Worm (Caenorhabditis elegans) whole organism, early embryonic: ENCODE measurements around the gene T15B7.1.

ENCODE experiments used
- B0310.2 ChIP-seq: sonication (generic microtip); optimal IDR thresholded peaks from 2 replicates; lab custom pipeline; 2016; ENCODE audit warnings: mild to moderate bottlenecking, missing genetic modification characterization, missing compliant biosample characterization
- F13C5.2 ChIP-seq: sonication (generic microtip); optimal IDR thresholded peaks from 2 replicates; lab custom pipeline; 2017; ENCODE audit warnings: mild to moderate bottlenecking, missing genetic modification characterization, inconsistent platforms, missing compliant biosample characterization
- aly-1 ChIP-seq: sonication (generic microtip); optimal IDR thresholded peaks from 2 replicates; lab custom pipeline; 2016; ENCODE audit warnings: missing genetic modification characterization, missing compliant biosample characterization
- ama-1 ChIP-seq: fragments of 150-350 bp; optimal IDR thresholded peaks from 2 replicates; lab custom pipeline; 2014
- ceh-13 ChIP-seq: fragments of 200-800 bp; sonication (Bioruptor generic); optimal IDR thresholded peaks from 2 replicates; lab custom pipeline; 2018; ENCODE audit warnings: mild to moderate bottlenecking, missing genetic modification characterization, missing compliant biosample characterization
- ceh-36 ChIP-seq: sonication (generic microtip); optimal IDR thresholded peaks from 2 replicates; lab custom pipeline; 2016; ENCODE audit warnings: missing genetic modification characterization, inconsistent platforms, missing compliant biosample characterization
- ets-7 ChIP-seq: sonication (generic microtip); optimal IDR thresholded peaks from 2 replicates; lab custom pipeline; 2016; ENCODE audit warnings: missing genotype, missing genetic modification characterization, missing compliant biosample characterization
- flt-1 ChIP-seq: fragments of 200-800 bp; sonication (Bioruptor generic); IDR thresholded peaks from 2 replicates; pipeline ENCODE4 v1.3.6; 2022; ENCODE audit warnings: missing genetic modification characterization, missing compliant biosample characterization
- hmbx-1 ChIP-seq: sonication (generic microtip); optimal IDR thresholded peaks from 2 replicates; lab custom pipeline; 2016; ENCODE audit warnings: mild to moderate bottlenecking, missing genetic modification characterization, missing compliant biosample characterization
- hmg-4 ChIP-seq: fragments of 200-800 bp; sonication (Bioruptor generic); optimal IDR thresholded peaks from 2 replicates; lab custom pipeline; 2018; ENCODE audit warnings: mild to moderate bottlenecking, missing genetic modification characterization, missing compliant biosample characterization
- hnd-1 ChIP-seq: sonication (generic microtip); optimal IDR thresholded peaks from 2 replicates; lab custom pipeline; 2016; ENCODE audit warnings: missing genetic modification characterization, missing compliant biosample characterization
- pes-1 ChIP-seq: fragments of 200-800 bp; sonication (Bioruptor generic); IDR thresholded peaks from 2 replicates; pipeline ENCODE4 v1.3.6; 2022; ENCODE audit warnings: missing genetic modification reagents, missing genetic modification characterization, missing compliant biosample characterization
- scrt-1 ChIP-seq: fragments of 200-800 bp; sonication (Bioruptor generic); IDR thresholded peaks from 2 replicates; pipeline ENCODE4 v1.3.6; 2022; ENCODE audit warnings: missing genetic modification characterization, missing compliant biosample characterization
- sea-1 ChIP-seq: fragments of 200-800 bp; sonication (Bioruptor generic); conservative IDR thresholded peaks from 2 replicates; pipeline ENCODE4 v1.3.6; 2022; ENCODE audit warnings: missing genetic modification characterization, missing compliant biosample characterization
- tbx-11 ChIP-seq: fragments of 200-800 bp; sonication (Bioruptor generic); IDR thresholded peaks from 2 replicates; pipeline ENCODE4 v1.3.6; 2022; ENCODE audit warnings: missing genetic modification characterization, missing compliant biosample characterization
- tbx-37 ChIP-seq: fragments of 200-800 bp; sonication (Bioruptor generic); conservative IDR thresholded peaks from 2 replicates; pipeline ENCODE4 v1.3.6; 2022; ENCODE audit warnings: missing genetic modification reagents, missing genetic modification characterization, missing compliant biosample characterization
- tra-4 ChIP-seq: sonication (generic microtip); optimal IDR thresholded peaks from 2 replicates; lab custom pipeline; 2017; ENCODE audit warnings: missing genetic modification characterization, missing compliant biosample characterization

Gene T15B7.1

ce11 chrV:6846507-6846906 is 4.0 kb downstream of the T15B7.1 start, which contains the start of gene lgc-54:
Gene lgc-54 (minus strand): TSS chrV:6846607.
- TF ChIP-seq aly-1 (tag; lab: Kevin White, UChicago) (no peak), F13C5.2 (tag; lab: Kevin White, UChicago) (no peak), tbx-37 (no peak), sea-1 (no peak), pes-1 (GFP tag; lab: Robert Waterston, UW) (no peak), hnd-1 (tag; lab: Kevin White, UChicago) (no peak), tbx-11 (GFP tag; lab: Robert Waterston, UW) (no peak), flt-1 (no peak), ets-7 (tag; lab: Kevin White, UChicago) (no peak), ceh-36 (no peak), B0310.2 (tag; lab: Kevin White, UChicago) (no peak), ceh-13 (GFP tag; lab: Kevin White, UChicago) (no peak), hmbx-1 (tag; lab: Kevin White, UChicago) (no peak)

ce11 chrV:6854711-6855110 is 12.2 kb downstream of the T15B7.1 start, which contains the start of gene gpa-10:
Gene gpa-10 (minus strand): TSS chrV:6854811.
- no peak for TF ChIP-seq ceh-36
- TF ChIP-seq hmg-4, result no peak
- TF ChIP-seq pes-1 (GFP tag; lab: Robert Waterston, UW), result no peak
- no peak for TF ChIP-seq tbx-37
- TF ChIP-seq tbx-11 (GFP tag; lab: Robert Waterston, UW), result no peak
- TF ChIP-seq tra-4 (tag; lab: Kevin White, UChicago), result no peak

- TF ChIP-seq tbx-11 (GFP tag; lab: Robert Waterston, UW), result no peak
- TF ChIP-seq F13C5.2 (tag; lab: Kevin White, UChicago), result no peak
- TF ChIP-seq ama-1 (lab: Kevin White, UChicago), result no peak
- TF ChIP-seq hmg-4, result no peak
- no peak for TF ChIP-seq B0310.2 (tag; lab: Kevin White, UChicago)
- no peak for TF ChIP-seq flt-1
- no peak for TF ChIP-seq ceh-36
- no peak for TF ChIP-seq tra-4 (tag; lab: Kevin White, UChicago)
- TF ChIP-seq scrt-1, result no peak
- TF ChIP-seq pes-1 (GFP tag; lab: Robert Waterston, UW), result no peak
- TF ChIP-seq aly-1 (tag; lab: Kevin White, UChicago), result no peak
- no peak for TF ChIP-seq ets-7 (tag; lab: Kevin White, UChicago)
Observed at ce11 chrV:6870004-6870403, 27.5 kb downstream of the T15B7.1 start, which contains the start of gene frpr-18. Gene frpr-18 (plus strand): TSS chrV:6870304.

- TF ChIP-seq aly-1 (tag; lab: Kevin White, UChicago) (no peak), flt-1 (no peak), tra-4 (tag; lab: Kevin White, UChicago) (no peak), ceh-36 (no peak), F13C5.2 (tag; lab: Kevin White, UChicago) (no peak), ets-7 (tag; lab: Kevin White, UChicago) (no peak), tbx-11 (GFP tag; lab: Robert Waterston, UW) (no peak), sea-1 (no peak), hmbx-1 (tag; lab: Kevin White, UChicago) (no peak), ceh-13 (GFP tag; lab: Kevin White, UChicago) (no peak), hnd-1 (tag; lab: Kevin White, UChicago) (no peak), pes-1 (GFP tag; lab: Robert Waterston, UW) (no peak), scrt-1 (no peak), tbx-37 (no peak), B0310.2 (tag; lab: Kevin White, UChicago) (no peak), ama-1 (lab: Kevin White, UChicago) (no peak), hmg-4 (no peak)
Observed at ce11 chrV:6874735-6875134, 32.2 kb downstream of the T15B7.1 start.

ce11 chrV:6875795-6876194 is 33.3 kb downstream of the T15B7.1 start:
- no peak for TF ChIP-seq scrt-1
- no peak for TF ChIP-seq sea-1
- TF ChIP-seq tbx-11 (GFP tag; lab: Robert Waterston, UW), result no peak
- no peak for TF ChIP-seq ama-1 (lab: Kevin White, UChicago)
- no peak for TF ChIP-seq hmbx-1 (tag; lab: Kevin White, UChicago)
- no peak for TF ChIP-seq pes-1 (GFP tag; lab: Robert Waterston, UW)
- TF ChIP-seq ets-7 (tag; lab: Kevin White, UChicago), result no peak
- TF ChIP-seq flt-1, result no peak
- TF ChIP-seq aly-1 (tag; lab: Kevin White, UChicago), result no peak
- TF ChIP-seq hmg-4, result no peak
- no peak for TF ChIP-seq ceh-13 (GFP tag; lab: Kevin White, UChicago)
- TF ChIP-seq ceh-36, result no peak
- no peak for TF ChIP-seq B0310.2 (tag; lab: Kevin White, UChicago)
- no peak for TF ChIP-seq hnd-1 (tag; lab: Kevin White, UChicago)
- TF ChIP-seq tbx-37, result no peak

- TF ChIP-seq hmg-4 (peak; percentile 18), hmbx-1 (tag; lab: Kevin White, UChicago) (no peak)
Observed at ce11 chrV:6876763-6877515, 34.4 kb downstream of the T15B7.1 start.

ce11 chrV:6878559-6878958 is 36.0 kb downstream of the T15B7.1 start:
- no peak for TF ChIP-seq flt-1
- no peak for TF ChIP-seq hmg-4
- TF ChIP-seq ceh-13 (GFP tag; lab: Kevin White, UChicago), result no peak
- TF ChIP-seq aly-1 (tag; lab: Kevin White, UChicago), result no peak
- no peak for TF ChIP-seq tbx-37
- no peak for TF ChIP-seq hmbx-1 (tag; lab: Kevin White, UChicago)

- peak; percentile 58; the same call in 1 of the 2 replicates for TF ChIP-seq flt-1
- peak; percentile 43 for TF ChIP-seq ets-7 (tag; lab: Kevin White, UChicago)
- TF ChIP-seq hmg-4, result peak; percentile 93
- TF ChIP-seq tbx-37, result no peak
- peak; percentile 72; the same call in 1 of the 2 replicates for TF ChIP-seq sea-1
- TF ChIP-seq aly-1 (tag; lab: Kevin White, UChicago), result peak; percentile 64
- TF ChIP-seq ama-1 (lab: Kevin White, UChicago), result no peak
- TF ChIP-seq F13C5.2 (tag; lab: Kevin White, UChicago), result peak; percentile 78
Observed at ce11 chrV:6879490-6879889, 37.0 kb downstream of the T15B7.1 start.
